Worm (Caenorhabditis elegans) whole organism, late embryonic: ENCODE measurements around the gene T04F8.3.

Source experiments
- C38D4.7 ChIP-seq: fragments of 200-800 bp; sonication (Bioruptor generic); optimal IDR thresholded peaks from 2 replicates; lab custom pipeline; 2018; ENCODE audit warnings: mild to moderate bottlenecking, missing genetic modification characterization, moderate library complexity, missing compliant biosample characterization
- K02D7.2 ChIP-seq: sonication (generic microtip); optimal IDR thresholded peaks from 2 replicates; lab custom pipeline; 2017; ENCODE audit warnings: mild to moderate bottlenecking, missing genetic modification characterization, missing compliant biosample characterization
- K09A11.1 ChIP-seq: sonication (generic microtip); optimal IDR thresholded peaks from 2 replicates; lab custom pipeline; 2017; ENCODE audit warnings: antibody characterized with exemption, mild to moderate bottlenecking, missing genetic modification characterization, missing compliant biosample characterization; ENCODE audit not compliant: insufficient read depth
- T23F11.4 ChIP-seq: fragments of 200-800 bp; sonication (Bioruptor generic); optimal IDR thresholded peaks from 2 replicates; lab custom pipeline; 2018; ENCODE audit warnings: mild to moderate bottlenecking, missing genetic modification characterization, missing compliant biosample characterization
- Y22D7AL.16 ChIP-seq: sonication (generic microtip); optimal IDR thresholded peaks from 2 replicates; lab custom pipeline; 2016; ENCODE audit warnings: missing genetic modification characterization, missing compliant biosample characterization
- ceh-14 ChIP-seq: sonication (generic microtip); optimal IDR thresholded peaks from 2 replicates; lab custom pipeline; 2016; ENCODE audit warnings: missing genotype, missing genetic modification characterization, missing compliant biosample characterization
- ceh-18 ChIP-seq: sonication (generic microtip); optimal IDR thresholded peaks from 2 replicates; lab custom pipeline; 2016; ENCODE audit warnings: missing genetic modification characterization, missing compliant biosample characterization
- ceh-19 ChIP-seq: fragments of 200-800 bp; sonication (Bioruptor generic); optimal IDR thresholded peaks from 2 replicates; lab custom pipeline; 2018; ENCODE audit warnings: mild to moderate bottlenecking, missing genetic modification characterization, missing compliant biosample characterization
- ceh-2 ChIP-seq: sonication (generic microtip); optimal IDR thresholded peaks from 2 replicates; lab custom pipeline; 2016; ENCODE audit warnings: missing genotype, missing genetic modification characterization, missing compliant biosample characterization
- ceh-22 ChIP-seq: sonication (generic microtip); optimal IDR thresholded peaks from 2 replicates; lab custom pipeline; 2017; ENCODE audit warnings: missing biosample characterization, missing genetic modification characterization
- ceh-24 ChIP-seq: sonication (generic microtip); optimal IDR thresholded peaks from 2 replicates; lab custom pipeline; 2016; ENCODE audit warnings: mild to moderate bottlenecking, missing genetic modification characterization, missing compliant biosample characterization
- ceh-30 ChIP-seq: fragments of 150-350 bp; optimal IDR thresholded peaks from 2 replicates; lab custom pipeline; 2014; ENCODE audit warnings: missing biosample characterization, missing genetic modification characterization
- ceh-31 ChIP-seq: sonication (generic microtip); optimal IDR thresholded peaks from 2 replicates; lab custom pipeline; 2016; ENCODE audit warnings: missing genetic modification characterization, missing compliant biosample characterization
- ceh-48 ChIP-seq: sonication (generic microtip); optimal IDR thresholded peaks from 2 replicates; lab custom pipeline; 2016; ENCODE audit warnings: missing genetic modification characterization, inconsistent platforms, missing compliant biosample characterization
- ceh-6 ChIP-seq: fragments of 200-800 bp; sonication (Bioruptor generic); optimal IDR thresholded peaks from 2 replicates; lab custom pipeline; 2018; ENCODE audit warnings: mild to moderate bottlenecking, missing genetic modification characterization, missing compliant biosample characterization
- che-1 ChIP-seq: sonication (generic microtip); optimal IDR thresholded peaks from 2 replicates; lab custom pipeline; 2016; ENCODE audit warnings: mild to moderate bottlenecking, missing genetic modification characterization, missing compliant biosample characterization
- elt-2 ChIP-seq: sonication (generic microtip); optimal IDR thresholded peaks from 2 replicates; lab custom pipeline; 2016; ENCODE audit warnings: missing genetic modification reagents, missing genetic modification characterization, missing compliant biosample characterization
- fkh-10 ChIP-seq: fragments of 150-350 bp; optimal IDR thresholded peaks from 2 replicates; lab custom pipeline; 2014; ENCODE audit warnings: missing biosample characterization, missing genetic modification reagents, missing genetic modification characterization
- gmeb-2 ChIP-seq: sonication (generic microtip); optimal IDR thresholded peaks from 2 replicates; lab custom pipeline; 2016; ENCODE audit warnings: missing genetic modification characterization, inconsistent platforms, missing compliant biosample characterization
- hlh-13 ChIP-seq: fragments of 200-800 bp; sonication (Bioruptor generic); optimal IDR thresholded peaks from 2 replicates; lab custom pipeline; 2018; ENCODE audit warnings: mild to moderate bottlenecking, missing genetic modification characterization, missing compliant biosample characterization
- hlh-15 ChIP-seq: sonication (generic microtip); optimal IDR thresholded peaks from 2 replicates; lab custom pipeline; 2016; ENCODE audit warnings: missing genetic modification characterization, missing compliant biosample characterization
- hlh-8 ChIP-seq: sonication (generic microtip); optimal IDR thresholded peaks from 2 replicates; lab custom pipeline; 2016; ENCODE audit warnings: missing genotype, missing genetic modification characterization, missing compliant biosample characterization
- lim-6 ChIP-seq: sonication (generic microtip); optimal IDR thresholded peaks from 2 replicates; lab custom pipeline; 2016; ENCODE audit warnings: missing genetic modification characterization, missing compliant biosample characterization
- lin-11 ChIP-seq: fragments of 200-800 bp; sonication (Bioruptor generic); optimal IDR thresholded peaks from 2 replicates; lab custom pipeline; 2018; ENCODE audit warnings: mild to moderate bottlenecking, missing genetic modification characterization, missing compliant biosample characterization
- madf-2 ChIP-seq: sonication (generic microtip); optimal IDR thresholded peaks from 2 replicates; lab custom pipeline; 2017; ENCODE audit warnings: missing genetic modification characterization, missing compliant biosample characterization
- npax-4 ChIP-seq: sonication (generic microtip); optimal IDR thresholded peaks from 2 replicates; lab custom pipeline; 2016; ENCODE audit warnings: missing genetic modification characterization, missing compliant biosample characterization
- odd-2 ChIP-seq: sonication (generic microtip); optimal IDR thresholded peaks from 2 replicates; lab custom pipeline; 2017; ENCODE audit warnings: antibody characterized with exemption, mild to moderate bottlenecking, missing genetic modification characterization, missing compliant biosample characterization
- pag-3 ChIP-seq: sonication (generic microtip); optimal IDR thresholded peaks from 2 replicates; lab custom pipeline; 2016; ENCODE audit warnings: missing compliant biosample characterization, missing genetic modification characterization, borderline replicate concordance
- pat-9 ChIP-seq: fragments of 200-800 bp; sonication (Bioruptor generic); optimal IDR thresholded peaks from 2 replicates; lab custom pipeline; 2018; ENCODE audit warnings: mild to moderate bottlenecking, missing genetic modification characterization, moderate library complexity, missing compliant biosample characterization
- pha-2 ChIP-seq: sonication (generic microtip); optimal IDR thresholded peaks from 2 replicates; lab custom pipeline; 2017; ENCODE audit warnings: mild to moderate bottlenecking, missing genetic modification characterization, missing compliant biosample characterization
- pqm-1 ChIP-seq: sonication (generic microtip); optimal IDR thresholded peaks from 2 replicates; lab custom pipeline; 2016; ENCODE audit warnings: missing genetic modification characterization, missing compliant biosample characterization
- rnt-1 ChIP-seq: sonication (generic microtip); optimal IDR thresholded peaks from 2 replicates; lab custom pipeline; 2016; ENCODE audit warnings: missing genetic modification characterization, missing compliant biosample characterization
- sdc-2 ChIP-seq: sonication (generic microtip); optimal IDR thresholded peaks from 2 replicates; lab custom pipeline; 2016; ENCODE audit warnings: missing genotype, missing genetic modification characterization, missing compliant biosample characterization
- sox-4 ChIP-seq: sonication (generic microtip); optimal IDR thresholded peaks from 2 replicates; lab custom pipeline; 2017; ENCODE audit warnings: mild to moderate bottlenecking, missing genetic modification characterization, inconsistent platforms, missing compliant biosample characterization
- tbx-2 ChIP-seq: sonication (generic microtip); optimal IDR thresholded peaks from 2 replicates; lab custom pipeline; 2016; ENCODE audit warnings: missing genetic modification characterization, missing compliant biosample characterization
- unc-42 ChIP-seq: sonication (generic microtip); optimal IDR thresholded peaks from 2 replicates; lab custom pipeline; 2016; ENCODE audit warnings: missing genotype, missing genetic modification characterization, missing compliant biosample characterization
- zip-5 ChIP-seq: sonication (generic microtip); optimal IDR thresholded peaks from 2 replicates; lab custom pipeline; 2016; ENCODE audit warnings: missing genetic modification characterization, missing compliant biosample characterization
- ztf-16 ChIP-seq: sonication (generic microtip); optimal IDR thresholded peaks from 2 replicates; lab custom pipeline; 2017; ENCODE audit warnings: missing genetic modification characterization, missing compliant biosample characterization

T04F8.3 gene

ce11 chrX:11637721-11638120, 20.7 kb upstream of the T04F8.3 start:
- no peak for TF ChIP-seq pag-3
- TF ChIP-seq che-1 (tag; lab: Kevin White, UChicago), result no peak

- TF ChIP-seq odd-2 (tag; lab: Kevin White, UChicago), result no peak
- TF ChIP-seq ceh-31 (tag; lab: Kevin White, UChicago), result peak; percentile 30
- TF ChIP-seq unc-42 (tag; lab: Kevin White, UChicago), result peak; percentile 90
- TF ChIP-seq ceh-14, result peak; percentile 2
- TF ChIP-seq sox-4 (tag; lab: Kevin White, UChicago), result no peak
These were observed 19.4 kb upstream of the T04F8.3 start for ce11 chrX:11638987-11639386.

- peak; percentile 1 for TF ChIP-seq ceh-14
- TF ChIP-seq elt-2 (tag; lab: Kevin White, UChicago), result no peak
- peak; percentile 84 for TF ChIP-seq unc-42 (tag; lab: Kevin White, UChicago)
- TF ChIP-seq rnt-1 (tag; lab: Kevin White, UChicago), result no peak
- no peak for TF ChIP-seq pqm-1
- TF ChIP-seq ceh-6 (GFP tag; lab: Kevin White, UChicago), result no peak
- TF ChIP-seq madf-2, result no peak
- TF ChIP-seq, all 69 proteins: peak for 2
These were observed 17.9 kb upstream of the T04F8.3 start for ce11 chrX:11640463-11640995.

ce11 chrX:11641562-11641961, 16.9 kb upstream of the T04F8.3 start:
- TF ChIP-seq ceh-19 (GFP tag; lab: Kevin White, UChicago) (no peak), npax-4 (tag; lab: Kevin White, UChicago) (no peak), unc-42 (tag; lab: Kevin White, UChicago) (no peak), T23F11.4 (GFP tag; lab: Kevin White, UChicago) (no peak), K09A11.1 (tag; lab: Kevin White, UChicago) (no peak), tbx-2 (no peak), hlh-15 (tag; lab: Kevin White, UChicago) (no peak), ceh-30 (tag; lab: Kevin White, UChicago) (no peak), ceh-48 (tag; lab: Kevin White, UChicago) (no peak), fkh-10 (GFP tag; lab: Kevin White, UChicago) (no peak), rnt-1 (tag; lab: Kevin White, UChicago) (no peak), lim-6 (tag; lab: Kevin White, UChicago) (no peak), ceh-24 (tag; lab: Kevin White, UChicago) (no peak), ceh-22 (tag; lab: Kevin White, UChicago) (no peak), zip-5 (no peak), ceh-2 (tag; lab: Kevin White, UChicago) (no peak)

ce11 chrX:11643767-11644235, 14.6 kb upstream of the T04F8.3 start, which contains the start of gene sto-4:
Gene sto-4 (plus strand): TSS chrX:11644126.
- peak; percentile 69 for TF ChIP-seq che-1 (tag; lab: Kevin White, UChicago)
- TF ChIP-seq Y22D7AL.16, result peak; percentile 61
- TF ChIP-seq pat-9 (tag; lab: Kevin White, UChicago), result peak; percentile 78
- peak; percentile 67 for TF ChIP-seq T23F11.4 (GFP tag; lab: Kevin White, UChicago)
- TF ChIP-seq elt-2 (tag; lab: Kevin White, UChicago), result peak; percentile 48
- peak; percentile 71 for TF ChIP-seq C38D4.7 (GFP tag; lab: Kevin White, UChicago)
- TF ChIP-seq sox-4 (tag; lab: Kevin White, UChicago), result peak; percentile 53
- peak; percentile 55 for TF ChIP-seq lin-11 (tag; lab: Kevin White, UChicago)
- TF ChIP-seq ceh-6 (GFP tag; lab: Kevin White, UChicago), result peak; percentile 77
- TF ChIP-seq ztf-16 (tag; lab: Kevin White, UChicago), result peak; percentile 34
- peak; percentile 72 for TF ChIP-seq tbx-2
- peak; percentile 70 for TF ChIP-seq hlh-13 (GFP tag; lab: Kevin White, UChicago)
- TF ChIP-seq sdc-2 (tag; lab: Kevin White, UChicago), result peak; percentile 32
- TF ChIP-seq ceh-14, result peak; percentile 58
- peak; percentile 76 for TF ChIP-seq gmeb-2 (tag; lab: Kevin White, UChicago)
- TF ChIP-seq rnt-1 (tag; lab: Kevin White, UChicago), result peak; percentile 0
- peak; percentile 87 for TF ChIP-seq ceh-19 (GFP tag; lab: Kevin White, UChicago)
- TF ChIP-seq ceh-18, result peak; percentile 67
- TF ChIP-seq ceh-31 (tag; lab: Kevin White, UChicago), result peak; percentile 68
- TF ChIP-seq K02D7.2 (tag; lab: Kevin White, UChicago), result peak; percentile 66
- TF ChIP-seq unc-42 (tag; lab: Kevin White, UChicago), result peak; percentile 77
- TF ChIP-seq pha-2, result peak; percentile 67
- TF ChIP-seq hlh-8, result peak; percentile 8
